Worm (Caenorhabditis elegans): ENCODE data around the gene prp-39.

- no peak for TF ChIP-seq ama-1 (optimal IDR thresholded peaks at IDR 0.05)
- no peak for TF ChIP-seq lsy-2 (tag; optimal IDR thresholded peaks at IDR 0.05)
- TF ChIP-seq tbx-2 (tag; optimal IDR thresholded peaks at IDR 0.05): no peak
- TF ChIP-seq skn-1 (tag; optimal IDR thresholded peaks at IDR 0.05): no peak
- no peak for TF ChIP-seq snpc-4 (tag; optimal IDR thresholded peaks at IDR 0.05)
- no peak for TF ChIP-seq nhr-19 (GFP tag; conservative IDR thresholded peaks at IDR 0.05)
- no peak for TF ChIP-seq aly-2 (tag; optimal IDR thresholded peaks at IDR 0.05)
These were observed 35.0 kb upstream of the prp-39 start, which contains the start of gene rga-3 for ce11 chrV:5717237-5717935.
